Worm (Caenorhabditis elegans) whole organism, mixed stage, embryonic: ENCODE results near the gene oac-51.

Experiments
- M03D4.4 ChIP-seq: sonication (generic microtip); optimal IDR thresholded peaks from 2 replicates; lab custom pipeline; 2017; ENCODE audit warnings: mild to moderate bottlenecking, missing genetic modification characterization, missing compliant biosample characterization
- blmp-1 ChIP-seq: fragments of 150-350 bp; optimal IDR thresholded peaks from 2 replicates; lab custom pipeline; 2014; ENCODE audit warnings: missing biosample characterization, missing genetic modification characterization
- ceh-39 ChIP-seq: fragments of 150-350 bp; optimal IDR thresholded peaks from 2 replicates; lab custom pipeline; 2014; ENCODE audit warnings: missing biosample characterization, missing genetic modification characterization
- elt-1 ChIP-seq: sonication (generic microtip); optimal IDR thresholded peaks from 2 replicates; lab custom pipeline; 2017; ENCODE audit warnings: missing genetic modification characterization, mild to moderate bottlenecking, missing compliant biosample characterization, antibody characterized with exemption, moderate library complexity, borderline replicate concordance; ENCODE audit not compliant: insufficient read depth
- nhr-2 ChIP-seq: fragments of 150-350 bp; optimal IDR thresholded peaks from 2 replicates; lab custom pipeline; 2014; ENCODE audit warnings: missing biosample characterization, missing genetic modification characterization
- unc-39 ChIP-seq: fragments of 150-350 bp; optimal IDR thresholded peaks from 2 replicates; lab custom pipeline; 2014; ENCODE audit warnings: missing biosample characterization, missing genetic modification characterization
- unc-62 ChIP-seq: fragments of 150-350 bp; optimal IDR thresholded peaks from 2 replicates; lab custom pipeline; 2014; ENCODE audit warnings: missing biosample characterization, missing genetic modification reagents, missing genetic modification characterization

ce11 chrIV:4319473-4319872, 17.1 kb upstream of the oac-51 start:
- TF ChIP-seq unc-39, result no peak
- TF ChIP-seq M03D4.4 (tag; lab: Kevin White, UChicago), result no peak
- TF ChIP-seq blmp-1 (tag; lab: Kevin White, UChicago), result no peak
- no peak for TF ChIP-seq elt-1 (tag; lab: Kevin White, UChicago)
- TF ChIP-seq ceh-39, result no peak
- no peak for TF ChIP-seq unc-62 (GFP tag; lab: Kevin White, UChicago)
- no peak for TF ChIP-seq nhr-2 (tag; lab: Kevin White, UChicago)
